Fruit fly (Drosophila melanogaster): ENCODE data around the gene RpS21.

Gene RpS21

DNA sequence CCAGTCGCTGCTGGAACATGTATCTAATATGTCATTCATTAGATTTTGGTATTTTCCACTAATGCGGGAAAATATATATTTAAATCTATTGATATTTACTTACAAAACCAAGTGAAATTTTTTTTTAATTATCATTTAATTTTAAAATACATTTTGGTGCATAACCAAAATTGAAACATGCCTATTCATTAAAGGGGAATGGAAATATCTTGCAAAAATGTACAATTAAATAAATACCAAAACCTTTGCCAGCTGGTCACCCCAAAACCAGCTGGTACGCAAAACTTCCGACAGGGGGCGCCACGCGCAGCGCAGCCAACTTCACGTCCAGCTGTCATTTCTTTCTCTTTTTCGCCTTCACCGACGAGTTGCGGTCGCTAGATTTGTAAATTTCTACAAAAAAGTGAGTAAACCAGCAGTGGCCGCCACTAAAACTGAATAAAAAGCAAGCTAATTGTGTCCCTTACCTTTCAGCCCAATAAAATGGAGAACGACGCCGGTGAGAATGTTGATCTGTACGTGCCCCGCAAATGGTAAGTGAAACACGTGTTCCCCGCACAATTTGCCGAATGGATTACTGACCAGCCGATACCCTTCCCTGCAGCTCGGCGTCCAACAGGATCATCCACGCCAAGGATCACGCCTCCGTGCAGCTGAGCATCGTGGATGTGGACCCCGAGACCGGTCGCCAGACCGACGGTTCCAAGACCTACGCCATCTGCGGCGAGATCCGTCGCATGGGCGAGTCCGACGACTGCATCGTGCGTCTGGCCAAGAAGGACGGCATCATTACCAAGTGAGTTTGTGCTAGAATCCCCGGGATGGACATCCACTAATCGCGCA, at the start of gene RpS21, which contains the start of gene CG3104 (continued):
- peak; percentile 4 for TF ChIP-seq CG6276 (GFP tag; optimal IDR thresholded peaks at IDR 0.05)
- peak; percentile 71 for TF ChIP-seq Met (GFP tag; optimal IDR thresholded peaks at IDR 0.05)
- TF ChIP-seq lz (GFP tag; optimal IDR thresholded peaks at IDR 0.05) = peak; percentile 78
- TF ChIP-seq CG8119 (GFP tag; IDR thresholded peaks at IDR 0.05) = no peak
- peak; percentile 54 for TF ChIP-seq CG10631 (GFP tag; optimal IDR thresholded peaks at IDR 0.05)
- no peak for TF ChIP-seq fd85E (GFP tag; optimal IDR thresholded peaks at IDR 0.05)
- peak; percentile 84 for TF ChIP-seq cyc (GFP tag; optimal IDR thresholded peaks at IDR 0.05)
- peak; percentile 60 for TF ChIP-seq Sox14 (GFP tag; optimal IDR thresholded peaks at IDR 0.05)
- peak; percentile 79 for TF ChIP-seq Eip93F (GFP tag; optimal IDR thresholded peaks at IDR 0.05)
- 0 out of 2 replicates have a peak, but pooled peaks have one; percentile 15 for TF ChIP-seq Gug (GFP tag; IDR thresholded peaks at IDR 0.05)

dm6 chr2L:2806190-2806763, 49.6 kb upstream of the RpS21 start:
- TF ChIP-seq CG7368 (GFP tag; optimal IDR thresholded peaks at IDR 0.05) (peak; percentile 7), CG6163 (GFP tag; IDR thresholded peaks at IDR 0.05) (no peak), CG10669 (GFP tag; optimal IDR thresholded peaks at IDR 0.05) (peak; percentile 43), CG6808 (GFP tag; optimal IDR thresholded peaks at IDR 0.05) (peak; percentile 82), CG6854 (GFP tag; optimal IDR thresholded peaks at IDR 0.05) (peak; percentile 70), OdsH (GFP tag; optimal IDR thresholded peaks at IDR 0.05) (no peak), CG6792 (GFP tag; optimal IDR thresholded peaks at IDR 0.05) (no peak), svp (GFP tag) (peak; percentile 88), dsx (GFP tag; optimal IDR thresholded peaks at IDR 0.05; ENCODE audit: poor library complexity, severe bottlenecking) (peak; percentile 3), CG6276 (GFP tag; optimal IDR thresholded peaks at IDR 0.05) (peak; percentile 64), CG1621 (tag; optimal IDR thresholded peaks at IDR 0.05) (peak; percentile 71), topi (GFP tag; optimal IDR thresholded peaks at IDR 0.05) (no peak), Eip75B (GFP tag; optimal IDR thresholded peaks at IDR 0.05) (peak; percentile 19), CG4318 (GFP tag; optimal IDR thresholded peaks at IDR 0.05) (no peak), ss (GFP tag; optimal IDR thresholded peaks at IDR 0.05) (peak; percentile 90 to 91), CG9139 (GFP tag; optimal IDR thresholded peaks at IDR 0.05) (peak; percentile 87), acj6 (GFP tag; optimal IDR thresholded peaks at IDR 0.05) (peak; percentile 15), achi (GFP tag; optimal IDR thresholded peaks at IDR 0.05) (peak; percentile 20), Sox14 (GFP tag; optimal IDR thresholded peaks at IDR 0.05) (peak; percentile 21), CG32006 (GFP tag; optimal IDR thresholded peaks at IDR 0.05) (peak; percentile 9), CG3919 (GFP tag; optimal IDR thresholded peaks at IDR 0.05) (peak; percentile 55), CG8319 (GFP tag; optimal IDR thresholded peaks at IDR 0.05) (peak; percentile 22), CG16779 (tag; optimal IDR thresholded peaks at IDR 0.05) (peak; percentile 61), cyc (GFP tag; optimal IDR thresholded peaks at IDR 0.05) (no peak), Eip78C (GFP tag) (peak; percentile 69), Lpt (GFP tag; optimal IDR thresholded peaks at IDR 0.05) (peak; percentile 35), Blimp-1 (GFP tag; optimal IDR thresholded peaks at IDR 0.05) (no peak), CG31627 (GFP tag; optimal IDR thresholded peaks at IDR 0.05) (no peak), pdm3 (GFP tag; optimal IDR thresholded peaks at IDR 0.05) (no peak), net (GFP tag; optimal IDR thresholded peaks at IDR 0.05) (peak; percentile 72), Sox102F (GFP tag; optimal IDR thresholded peaks at IDR 0.05) (no peak), lz (GFP tag; optimal IDR thresholded peaks at IDR 0.05) (no peak), Ets96B (tag; optimal IDR thresholded peaks at IDR 0.05) (peak; percentile 32), spab (GFP tag; optimal IDR thresholded peaks at IDR 0.05) (peak; percentile 68), Hr38 (GFP tag; optimal IDR thresholded peaks at IDR 0.05) (no peak)

All from whole organism, prepupa.